Fruit fly (Drosophila melanogaster) whole organism, embryonic: ENCODE results near the gene CG11178.

Source experiments
- Asciz ChIP-seq: fragments of 200-800 bp; sonication (Bioruptor generic); optimal IDR thresholded peaks from 2 replicates; lab custom pipeline; 2017; ENCODE audit warnings: missing biosample characterization, mild to moderate bottlenecking, missing genetic modification characterization, missing genetic modification reagents
- CG10209 ChIP-seq: fragments of 200-800 bp; sonication (Bioruptor generic); optimal IDR thresholded peaks from 3 replicates; lab custom pipeline; 2017; ENCODE audit warnings: missing biosample characterization, mild to moderate bottlenecking, missing genetic modification characterization, missing genetic modification reagents
- CG10565 ChIP-seq: fragments of 200-800 bp; sonication (Bioruptor generic); optimal IDR thresholded peaks from 3 replicates; lab custom pipeline; 2016; ENCODE audit warnings: missing biosample characterization, mild to moderate bottlenecking, missing genetic modification characterization
- CG11456 ChIP-seq: fragments of 200-800 bp; sonication (Bioruptor generic); IDR thresholded peaks from 3 replicates; pipeline ENCODE4 v1.3.6; 2022; ENCODE audit warnings: missing biosample characterization, missing genetic modification characterization
- CG11560 ChIP-seq: fragments of 200-800 bp; sonication (Bioruptor generic); IDR thresholded peaks from 3 replicates; pipeline ENCODE4 v1.3.6; 2022; ENCODE audit warnings: missing biosample characterization, missing genetic modification characterization
- CG11696 ChIP-seq: fragments of 200-800 bp; sonication (Bioruptor generic); IDR thresholded peaks from 2 replicates; pipeline ENCODE4 v1.3.6; 2022; ENCODE audit warnings: missing biosample characterization, missing genetic modification characterization
- CG11723 ChIP-seq: fragments of 200-800 bp; sonication (Bioruptor generic); optimal IDR thresholded peaks from 2 replicates; lab custom pipeline; 2017; ENCODE audit warnings: missing biosample characterization, mild to moderate bottlenecking, missing genetic modification characterization
- CG12104 ChIP-seq: fragments of 200-800 bp; sonication (Bioruptor generic); optimal IDR thresholded peaks from 3 replicates; lab custom pipeline; 2016; ENCODE audit warnings: missing biosample characterization, missing genetic modification characterization
- CG12219 ChIP-seq: fragments of 200-800 bp; sonication (Bioruptor generic); optimal IDR thresholded peaks from 3 replicates; lab custom pipeline; 2018; ENCODE audit warnings: missing biosample characterization, mild to moderate bottlenecking, missing genetic modification characterization
- CG17186 ChIP-seq: fragments of 200-800 bp; sonication (Bioruptor generic); optimal IDR thresholded peaks from 3 replicates; lab custom pipeline; 2017; ENCODE audit warnings: missing biosample characterization, missing genetic modification reagents, missing genetic modification characterization
- CG17568 ChIP-seq: fragments of 200-800 bp; sonication (Bioruptor generic); optimal IDR thresholded peaks from 2 replicates; lab custom pipeline; 2018; ENCODE audit warnings: missing biosample characterization, mild to moderate bottlenecking, missing genetic modification characterization, moderate library complexity
- CG17829 ChIP-seq: fragments of 200-800 bp; optimal IDR thresholded peaks from 2 replicates; lab custom pipeline; 2019; ENCODE audit warnings: missing biosample characterization, mild to moderate bottlenecking, missing genetic modification characterization, moderate library complexity
- CG1832 ChIP-seq: fragments of 200-800 bp; sonication (Bioruptor generic); optimal IDR thresholded peaks from 2 replicates; lab custom pipeline; 2017; ENCODE audit warnings: missing biosample characterization, mild to moderate bottlenecking, missing genetic modification characterization, inconsistent platforms
- CG3407 ChIP-seq: fragments of 200-800 bp; sonication (Bioruptor generic); optimal IDR thresholded peaks from 2 replicates; lab custom pipeline; 2018; ENCODE audit warnings: missing biosample characterization, mild to moderate bottlenecking, missing genetic modification characterization
- CG4404 ChIP-seq: fragments of 200-800 bp; sonication (Bioruptor generic); IDR thresholded peaks from 2 replicates; pipeline ENCODE4 v1.3.6; 2022; ENCODE audit warnings: missing biosample characterization, missing genetic modification characterization
- CG5245 ChIP-seq: fragments of 200-800 bp; sonication (Bioruptor generic); optimal IDR thresholded peaks from 3 replicates; lab custom pipeline; 2016; ENCODE audit warnings: missing biosample characterization, missing genetic modification characterization
- CG6765 ChIP-seq: fragments of 200-800 bp; sonication (Bioruptor generic); optimal IDR thresholded peaks from 3 replicates; lab custom pipeline; 2017; ENCODE audit warnings: missing biosample characterization, mild to moderate bottlenecking, missing genetic modification characterization
- CG6791 ChIP-seq: fragments of 200-800 bp; sonication (Bioruptor generic); IDR thresholded peaks from 3 replicates; pipeline ENCODE4 v1.3.6; 2022; ENCODE audit warnings: missing biosample characterization, missing genetic modification characterization; ENCODE audit not compliant: partially characterized antibody
- CG7556 ChIP-seq: fragments of 200-800 bp; sonication (Bioruptor generic); optimal IDR thresholded peaks from 2 replicates; lab custom pipeline; 2017; ENCODE audit warnings: missing biosample characterization, mild to moderate bottlenecking, missing genetic modification characterization
- CG7786 ChIP-seq: fragments of 200-800 bp; sonication (Bioruptor generic); optimal IDR thresholded peaks from 2 replicates; lab custom pipeline; 2016; ENCODE audit warnings: missing biosample characterization, missing genetic modification characterization
- CG7963 ChIP-seq: fragments of 200-800 bp; sonication (Bioruptor generic); IDR thresholded peaks from 3 replicates; pipeline ENCODE4 v1.3.6; 2022; ENCODE audit warnings: missing biosample characterization, missing genetic modification characterization; ENCODE audit not compliant: partially characterized antibody
- CoRest ChIP-seq: fragments of 200-800 bp; sonication (Bioruptor generic); optimal IDR thresholded peaks from 3 replicates; lab custom pipeline; 2018; ENCODE audit warnings: missing biosample characterization, mild to moderate bottlenecking, missing genetic modification characterization, moderate library complexity
- ERR ChIP-seq: fragments of 200-800 bp; sonication (Bioruptor generic); optimal IDR thresholded peaks from 2 replicates; lab custom pipeline; 2016; ENCODE audit warnings: missing biosample characterization, missing genetic modification characterization
- Fer1 ChIP-seq: fragments of 200-800 bp; sonication (Bioruptor generic); optimal IDR thresholded peaks from 2 replicates; lab custom pipeline; 2017; ENCODE audit warnings: missing biosample characterization, mild to moderate bottlenecking, missing genetic modification characterization
- MESR4 ChIP-seq: fragments of 200-800 bp; sonication (Bioruptor generic); optimal IDR thresholded peaks from 2 replicates; lab custom pipeline; 2018; ENCODE audit warnings: missing biosample characterization, mild to moderate bottlenecking, missing genetic modification characterization, moderate library complexity
- NFAT ChIP-seq: fragments of 200-800 bp; sonication (Bioruptor generic); IDR thresholded peaks from 2 replicates; pipeline ENCODE4 v1.3.6; 2022; ENCODE audit warnings: missing biosample characterization, missing genetic modification characterization
- Nf-YA ChIP-seq: fragments of 200-800 bp; sonication (Bioruptor generic); IDR thresholded peaks from 2 replicates; pipeline ENCODE4 v1.3.6; 2022; ENCODE audit warnings: missing biosample characterization, missing genetic modification characterization
- Side ChIP-seq: fragments of 200-800 bp; sonication (Bioruptor generic); optimal IDR thresholded peaks from 2 replicates; lab custom pipeline; 2016; ENCODE audit warnings: missing biosample characterization, missing genetic modification characterization
- al ChIP-seq: fragments of 200-800 bp; sonication (Bioruptor generic); IDR thresholded peaks from 2 replicates; pipeline ENCODE4 v1.3.6; 2022; ENCODE audit warnings: missing biosample characterization, missing genetic modification characterization
- bowl ChIP-seq: fragments of 200-800 bp; sonication (Bioruptor generic); IDR thresholded peaks from 2 replicates; pipeline ENCODE4 v1.3.6; 2022; ENCODE audit warnings: missing biosample characterization, missing genetic modification characterization
- cg ChIP-seq: fragments of 200-800 bp; sonication (Bioruptor generic); optimal IDR thresholded peaks from 3 replicates; lab custom pipeline; 2019; ENCODE audit warnings: missing biosample characterization, mild to moderate bottlenecking, missing genetic modification characterization, moderate library complexity
- chm ChIP-seq: fragments of 200-800 bp; sonication (Bioruptor generic); IDR thresholded peaks from 2 replicates; pipeline ENCODE4 v1.3.6; 2022; ENCODE audit warnings: missing biosample characterization, missing genetic modification characterization
- dmrt11E ChIP-seq: fragments of 200-800 bp; sonication (Bioruptor generic); optimal IDR thresholded peaks from 3 replicates; lab custom pipeline; 2018; ENCODE audit warnings: missing biosample characterization, mild to moderate bottlenecking, missing genetic modification characterization, moderate library complexity
- dmrt99B ChIP-seq: fragments of 200-800 bp; sonication (Bioruptor generic); optimal IDR thresholded peaks from 2 replicates; lab custom pipeline; 2018; ENCODE audit warnings: missing biosample characterization, mild to moderate bottlenecking, missing genetic modification characterization, moderate library complexity
- dpn ChIP-seq, 2 experiments: fragments of 200-800 bp; sonication (Bioruptor generic); optimal IDR thresholded peaks; 3 replicates each; lab custom pipeline; 2016; ENCODE audit warnings: missing biosample characterization in 2 of 2, missing genetic modification characterization in 2 of 2
- kay ChIP-seq: fragments of 200-800 bp; sonication (Bioruptor generic); optimal IDR thresholded peaks from 2 replicates; lab custom pipeline; 2016; ENCODE audit warnings: missing biosample characterization, missing genetic modification characterization
- nau ChIP-seq: fragments of 200-800 bp; sonication (Bioruptor generic); optimal IDR thresholded peaks from 3 replicates; lab custom pipeline; 2017; ENCODE audit warnings: missing biosample characterization, mild to moderate bottlenecking, missing genetic modification characterization, missing genetic modification reagents
- pan ChIP-seq, 4 experiments: fragments of >200 bp in 3 of 4; fragments of 200-800 bp in 1 of 4; sonication (Bioruptor generic) in 1 of 4; optimal IDR thresholded peaks in 3 of 4; IDR thresholded peaks in 1 of 4; 2 replicates each; pipeline versions ENCODE4 v1.3.6 to Lab custom; 2017 to 2022; ENCODE audit warnings: missing biosample characterization in 2 of 4, missing genetic modification characterization in 2 of 4, mixed read lengths in 1 of 4
- pfk ChIP-seq: fragments of 200-800 bp; sonication (Bioruptor generic); optimal IDR thresholded peaks from 2 replicates; lab custom pipeline; 2018; ENCODE audit warnings: missing biosample characterization, mild to moderate bottlenecking, missing genetic modification characterization, moderate library complexity
- scrt ChIP-seq: fragments of 200-800 bp; sonication (Bioruptor generic); optimal IDR thresholded peaks from 2 replicates; lab custom pipeline; 2018; ENCODE audit warnings: missing biosample characterization, mild to moderate bottlenecking, missing genetic modification characterization, moderate library complexity
- shn ChIP-seq: fragments of 200-800 bp; sonication (Bioruptor generic); optimal IDR thresholded peaks from 3 replicates; lab custom pipeline; 2016; ENCODE audit warnings: missing biosample characterization, missing genetic modification characterization
- sug ChIP-seq: fragments of 200-800 bp; optimal IDR thresholded peaks from 2 replicates; lab custom pipeline; 2019; ENCODE audit warnings: missing biosample characterization, mild to moderate bottlenecking, missing genetic modification characterization, moderate library complexity
- tna ChIP-seq: fragments of 200-800 bp; sonication (Bioruptor generic); IDR thresholded peaks from 2 replicates; pipeline ENCODE4 v1.3.6; 2022; ENCODE audit warnings: missing biosample characterization, missing genetic modification characterization; ENCODE audit not compliant: partially characterized antibody
- twi ChIP-seq: fragments of 200-800 bp; optimal IDR thresholded peaks from 2 replicates; lab custom pipeline; 2019; ENCODE audit warnings: missing biosample characterization, mild to moderate bottlenecking, missing genetic modification characterization, moderate library complexity
- wdn ChIP-seq: fragments of 200-800 bp; sonication (Bioruptor generic); IDR thresholded peaks from 2 replicates; pipeline ENCODE4 v1.3.6; 2022; ENCODE audit warnings: missing biosample characterization, missing genetic modification characterization

The CG11178 gene

DNA sequence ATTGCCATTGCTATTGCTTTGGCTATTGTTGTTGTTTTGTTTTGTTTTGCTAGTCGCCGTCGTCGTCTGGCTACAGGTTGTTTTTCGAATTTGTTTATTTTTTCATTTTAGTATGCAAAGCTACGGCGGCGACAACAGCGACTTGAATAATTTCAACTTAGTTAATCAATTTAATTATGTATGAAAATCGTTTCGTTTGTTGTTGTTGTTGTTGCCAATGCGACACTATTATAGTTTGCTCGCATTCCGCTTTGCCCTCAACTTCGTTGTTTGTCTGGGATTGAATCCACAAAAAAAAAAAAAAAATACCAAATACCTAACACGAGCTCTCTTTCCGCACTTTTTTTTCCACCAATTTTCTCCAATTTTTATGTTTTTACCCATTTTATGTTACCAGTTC is 22.4 kb downstream of the CG11178 start (continued):
- no peak for TF ChIP-seq Fer1 (GFP tag; lab: Kevin White, UChicago)
- TF ChIP-seq shn (GFP tag; lab: Kevin White, UChicago) = no peak
- no peak for TF ChIP-seq CG17568 (GFP tag; lab: Kevin White, UChicago)
- TF ChIP-seq CG1832 (GFP tag; lab: Kevin White, UChicago) = no peak
- no peak for TF ChIP-seq pfk (GFP tag; lab: Kevin White, UChicago)
- TF ChIP-seq CG10565 (GFP tag; lab: Kevin White, UChicago) = no peak
- TF ChIP-seq, all 482 proteins: peak for 8

dm6 chrX:13629414-13629813 is 23.9 kb downstream of the CG11178 start:
- TF ChIP-seq CG10209 (GFP tag; lab: Kevin White, UChicago) = no peak
- TF ChIP-seq dmrt11E = no peak
- no peak for TF ChIP-seq MESR4 (GFP tag; lab: Kevin White, UChicago)
- TF ChIP-seq sug (tag; lab: Kevin White, UChicago) = no peak
- no peak for TF ChIP-seq nau (GFP tag; lab: Kevin White, UChicago)
- TF ChIP-seq, all 482 proteins: peak for 0

DNA sequence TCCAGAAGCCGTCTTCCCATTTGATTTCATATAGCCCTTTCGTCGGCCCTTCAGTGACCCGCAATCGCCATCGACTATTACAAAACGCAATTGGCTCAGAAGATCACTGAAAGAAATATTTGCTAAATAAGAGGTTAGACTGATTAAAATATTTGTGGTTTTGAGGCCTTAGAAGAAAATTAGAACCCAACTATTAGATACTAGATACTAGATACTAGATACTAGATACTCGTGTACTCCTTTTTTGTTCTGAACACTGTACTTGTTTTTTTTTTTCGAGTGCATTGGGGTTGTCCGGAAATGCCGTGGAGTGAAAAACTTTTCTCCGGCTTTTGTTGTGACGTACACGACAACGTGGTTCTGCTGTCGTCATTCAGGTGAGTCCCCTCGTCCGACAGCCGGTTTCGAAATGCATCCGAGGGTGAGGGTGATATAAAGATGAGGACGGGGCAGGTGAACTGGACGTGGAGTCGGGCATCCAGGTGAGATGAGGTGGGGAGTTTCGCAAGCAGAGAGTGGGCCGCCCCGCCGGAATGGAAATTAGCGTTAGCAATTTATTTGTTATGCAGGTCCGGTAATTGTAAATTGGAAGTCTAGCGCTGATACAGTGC is 24.9 kb downstream of the CG11178 start:
- TF ChIP-seq CG7786 (GFP tag; lab: Kevin White, UChicago) (peak; percentile 32), al (no peak), CG5245 (GFP tag; lab: Kevin White, UChicago) (no peak), CG11723 (GFP tag; lab: Kevin White, UChicago) (no peak), CG11696 (GFP tag; lab: Robert Waterston, UW) (no peak), pan (optimal IDR thresholded peaks at IDR 0.05; lab: Kevin White, UChicago) (no peak), pan (GFP tag; optimal IDR thresholded peaks at IDR 0.05 in 1 of 2, IDR thresholded peaks at IDR 0.05 in 1 of 2) (peak in 1 of 2 experiments; percentile 23), Nf-YA (GFP tag; lab: Robert Waterston, UW) (no peak), nau (GFP tag; lab: Kevin White, UChicago) (no peak), CG3407 (GFP tag; lab: Kevin White, UChicago) (no peak), ERR (GFP tag; lab: Kevin White, UChicago) (no peak), dpn (GFP tag; optimal IDR thresholded peaks at IDR 0.05; lab: Kevin White, UChicago) (peak; percentile 1 to 26), CG7556 (GFP tag; lab: Kevin White, UChicago) (no peak), CG7963 (GFP tag; lab: Robert Waterston, UW) (no peak), tna (GFP tag; lab: Robert Waterston, UW) (no peak), CG6765 (GFP tag; lab: Kevin White, UChicago) (no peak), twi (tag; lab: Kevin White, UChicago) (no peak), wdn (no peak), CG12219 (GFP tag; lab: Kevin White, UChicago) (no peak), chm (GFP tag; lab: Robert Waterston, UW) (no peak), Asciz (GFP tag; lab: Kevin White, UChicago) (no peak), dmrt99B (tag; lab: Kevin White, UChicago) (peak; percentile 45), CG12104 (GFP tag; lab: Kevin White, UChicago) (no peak), CG4404 (GFP tag; lab: Robert Waterston, UW) (no peak), CG11560 (tag; lab: Robert Waterston, UW) (no peak), bowl (no peak), CG6791 (GFP tag; lab: Robert Waterston, UW) (no peak), CG11456 (GFP tag; lab: Robert Waterston, UW) (no peak), CG17186 (GFP tag; lab: Kevin White, UChicago) (no peak), cg (GFP tag; lab: Kevin White, UChicago) (no peak), scrt (no peak), CoRest (peak; percentile 10), CG17829 (tag; lab: Kevin White, UChicago) (peak; percentile 10), Side (GFP tag; lab: Kevin White, UChicago) (no peak), NFAT (no peak; the same call in 1 of the 2 replicates), CG1832 (GFP tag; lab: Kevin White, UChicago) (no peak), kay (GFP tag; lab: Kevin White, UChicago) (no peak)
